Fruit fly (Drosophila melanogaster) whole organism, adult: ENCODE results near the gene Nprl3.

Source experiments
- CG11617 ChIP-seq: fragments of 200-800 bp; sonication (Bioruptor generic); optimal IDR thresholded peaks from 2 replicates; lab custom pipeline; 2017; ENCODE audit warnings: mild to moderate bottlenecking, missing biosample characterization, missing genetic modification reagents, missing genetic modification characterization
- CG33017 ChIP-seq: fragments of 200-800 bp; sonication (Bioruptor generic); optimal IDR thresholded peaks from 2 replicates; lab custom pipeline; 2018; ENCODE audit warnings: missing biosample characterization, mild to moderate bottlenecking, missing genetic modification characterization, moderate library complexity
- CG7101 ChIP-seq: fragments of 200-800 bp; sonication (Bioruptor generic); optimal IDR thresholded peaks from 2 replicates; lab custom pipeline; 2018; ENCODE audit warnings: missing biosample characterization, mild to moderate bottlenecking, missing genetic modification characterization, moderate library complexity
- Hr96 ChIP-seq: fragments of 200-800 bp; sonication (Bioruptor generic); optimal IDR thresholded peaks from 2 replicates; lab custom pipeline; 2016; ENCODE audit warnings: missing biosample characterization, missing genetic modification characterization
- Mnt ChIP-seq: fragments of 200-800 bp; sonication (Bioruptor generic); optimal IDR thresholded peaks from 2 replicates; lab custom pipeline; 2016; ENCODE audit warnings: missing biosample characterization, mild to moderate bottlenecking, missing genetic modification characterization
- bab1 ChIP-seq: fragments of 200-800 bp; sonication (Bioruptor generic); optimal IDR thresholded peaks from 3 replicates; lab custom pipeline; 2019; ENCODE audit warnings: missing biosample characterization, mild to moderate bottlenecking, missing genetic modification characterization, moderate library complexity
- cnc ChIP-seq, 2 experiments: fragments of >200 bp; optimal IDR thresholded peaks; 2 replicates each; lab custom pipeline; 2017
- kay ChIP-seq: fragments of 200-800 bp; sonication (Bioruptor generic); peaks from one replicate; lab custom pipeline; 2016; ENCODE audit warnings: missing biosample characterization, missing genetic modification characterization, borderline replicate concordance
- ovo ChIP-seq: fragments of 200-800 bp; sonication (Bioruptor generic); optimal IDR thresholded peaks from 2 replicates; lab custom pipeline; 2016; ENCODE audit warnings: missing biosample characterization, missing genetic modification characterization

DNA sequence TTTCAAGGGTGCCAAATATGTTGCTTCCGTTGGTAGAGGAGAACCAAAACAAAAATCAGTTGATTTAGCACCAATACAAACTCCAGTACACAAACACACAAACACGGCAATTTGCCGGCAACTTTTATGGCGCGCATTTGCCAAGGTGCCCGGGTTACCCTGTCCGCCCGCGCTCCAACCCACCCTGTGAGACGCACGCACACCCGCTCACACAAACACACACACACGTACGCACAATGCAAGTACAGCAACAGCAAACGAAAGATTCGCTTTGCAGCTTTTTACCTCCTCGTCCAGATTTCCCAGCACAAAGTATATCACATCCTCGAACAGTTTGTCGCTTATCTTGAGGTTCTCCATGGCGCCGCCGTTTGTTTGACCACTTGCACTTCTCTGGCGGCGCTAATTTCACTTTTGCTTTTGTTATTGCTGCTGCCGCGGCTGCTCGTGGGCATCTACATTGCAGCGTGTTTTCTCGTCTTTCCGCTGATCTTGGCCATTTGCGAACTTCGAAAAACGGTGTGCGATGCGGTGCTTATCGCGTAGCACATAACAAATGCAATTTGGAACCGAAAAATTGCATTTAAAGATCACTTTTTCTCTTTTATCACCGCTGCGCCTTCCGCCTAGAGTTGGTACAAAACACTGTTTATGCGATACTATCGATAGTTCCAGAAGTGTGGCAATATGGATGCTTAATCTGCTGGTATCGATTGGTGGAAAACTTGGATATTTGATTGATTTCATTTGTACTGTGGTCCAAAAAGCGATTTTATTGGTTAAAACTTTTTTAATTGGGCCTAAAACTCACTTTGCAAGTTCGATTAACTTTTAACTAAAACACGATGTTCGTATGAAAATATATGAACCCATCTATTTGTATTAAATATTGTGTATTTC is 27.1 kb upstream of the Nprl3 start, which contains the start of gene Ptip:
- TF ChIP-seq bab1 (GFP tag; lab: Kevin White, UChicago), result peak; percentile 52
- peak; percentile 32 for TF ChIP-seq CG7101 (tag; lab: Kevin White, UChicago)
- no peak for TF ChIP-seq Hr96 (GFP tag; lab: Kevin White, UChicago)
- TF ChIP-seq ovo (GFP tag; lab: Kevin White, UChicago), result no peak
- TF ChIP-seq kay (GFP tag; lab: Kevin White, UChicago), result no peak
- peak; percentile 72 for TF ChIP-seq Mnt (GFP tag; lab: Kevin White, UChicago)
- no peak for TF ChIP-seq CG11617 (GFP tag; lab: Kevin White, UChicago)
- TF ChIP-seq CG33017 (tag; lab: Kevin White, UChicago), result no peak
- no peak for TF ChIP-seq cnc (optimal IDR thresholded peaks at IDR 0.05; lab: Kevin White, UChicago)
